Fruit fly (Drosophila melanogaster) whole organism, prepupa: ENCODE results near the gene Psn.

Experiments
- CG10631 ChIP-seq: fragments of 200-800 bp; sonication (Bioruptor generic); optimal IDR thresholded peaks from 2 replicates; lab custom pipeline; 2016; ENCODE audit warnings: missing biosample characterization, missing genetic modification characterization
- CG10669 ChIP-seq: fragments of 200-800 bp; sonication (Bioruptor generic); optimal IDR thresholded peaks from 3 replicates; lab custom pipeline; 2018; ENCODE audit warnings: missing biosample characterization, mild to moderate bottlenecking, missing genetic modification characterization, moderate library complexity
- CG11762 ChIP-seq: fragments of 200-800 bp; sonication (Bioruptor generic); optimal IDR thresholded peaks from 3 replicates; lab custom pipeline; 2016; ENCODE audit warnings: missing biosample characterization, missing genetic modification characterization; ENCODE audit not compliant: insufficient read depth
- CG11902 ChIP-seq: fragments of 200-800 bp; sonication (Bioruptor generic); optimal IDR thresholded peaks from 3 replicates; lab custom pipeline; 2016; ENCODE audit warnings: missing biosample characterization, missing genetic modification characterization
- CG15336 ChIP-seq: fragments of 200-800 bp; sonication (Bioruptor generic); IDR thresholded peaks from 2 replicates; pipeline ENCODE4 v1.3.6; 2022; ENCODE audit warnings: missing biosample characterization, missing genetic modification characterization
- CG1621 ChIP-seq: fragments of 200-800 bp; sonication (Bioruptor generic); optimal IDR thresholded peaks from 3 replicates; lab custom pipeline; 2018; ENCODE audit warnings: missing biosample characterization, mild to moderate bottlenecking, missing genetic modification characterization
- CG3032 ChIP-seq: fragments of 200-800 bp; optimal IDR thresholded peaks from 2 replicates; lab custom pipeline; 2019; ENCODE audit warnings: missing biosample characterization, mild to moderate bottlenecking, missing genetic modification characterization, moderate library complexity
- CG31627 ChIP-seq: fragments of 200-800 bp; sonication (Bioruptor generic); optimal IDR thresholded peaks from 3 replicates; lab custom pipeline; 2016; ENCODE audit warnings: missing biosample characterization, missing genetic modification characterization
- CG32006 ChIP-seq: fragments of 200-800 bp; sonication (Bioruptor generic); optimal IDR thresholded peaks from 3 replicates; lab custom pipeline; 2017; ENCODE audit warnings: missing biosample characterization, mild to moderate bottlenecking, missing genetic modification characterization
- CG34406 ChIP-seq: fragments of 200-800 bp; sonication (Bioruptor generic); optimal IDR thresholded peaks from 3 replicates; lab custom pipeline; 2016; ENCODE audit warnings: missing biosample characterization, missing genetic modification characterization
- CG3919 ChIP-seq: fragments of 200-800 bp; sonication (Bioruptor generic); optimal IDR thresholded peaks from 3 replicates; lab custom pipeline; 2016; ENCODE audit warnings: missing biosample characterization, missing genetic modification characterization
- CG4318 ChIP-seq: fragments of 200-800 bp; sonication (Bioruptor generic); optimal IDR thresholded peaks from 3 replicates; lab custom pipeline; 2017; ENCODE audit warnings: missing biosample characterization, mild to moderate bottlenecking, missing genetic modification characterization
- CG6163 ChIP-seq: fragments of 200-800 bp; sonication (Bioruptor generic); IDR thresholded peaks from 3 replicates; pipeline ENCODE4 v1.3.6; 2022; ENCODE audit warnings: missing biosample characterization, missing genetic modification characterization
- CG6792 ChIP-seq: fragments of 200-800 bp; sonication (Bioruptor generic); optimal IDR thresholded peaks from 3 replicates; lab custom pipeline; 2016; ENCODE audit warnings: missing biosample characterization, missing genetic modification characterization
- CG6854 ChIP-seq: fragments of 200-800 bp; sonication (Bioruptor generic); optimal IDR thresholded peaks from 2 replicates; lab custom pipeline; 2017; ENCODE audit warnings: missing biosample characterization, mild to moderate bottlenecking, missing genetic modification characterization
- CG7368 ChIP-seq: fragments of 200-800 bp; sonication (Bioruptor generic); optimal IDR thresholded peaks from 3 replicates; lab custom pipeline; 2016; ENCODE audit warnings: missing biosample characterization, missing genetic modification characterization
- CG8119 ChIP-seq: fragments of 200-800 bp; sonication (Bioruptor generic); IDR thresholded peaks from 3 replicates; pipeline ENCODE4 v1.3.6; 2022; ENCODE audit warnings: missing biosample characterization, missing genetic modification characterization
- CG8319 ChIP-seq: fragments of 200-800 bp; sonication (Bioruptor generic); optimal IDR thresholded peaks from 3 replicates; lab custom pipeline; 2016; ENCODE audit warnings: missing biosample characterization, missing genetic modification characterization
- CG8632 ChIP-seq: fragments of 200-800 bp; sonication (Bioruptor generic); optimal IDR thresholded peaks from 3 replicates; lab custom pipeline; 2016; ENCODE audit warnings: missing biosample characterization, missing genetic modification characterization
- CG9139 ChIP-seq: fragments of 200-800 bp; sonication (Bioruptor generic); optimal IDR thresholded peaks from 3 replicates; lab custom pipeline; 2017; ENCODE audit warnings: missing biosample characterization, mild to moderate bottlenecking, missing genetic modification characterization
- Eip78C ChIP-seq: fragments of 200-800 bp; sonication (Bioruptor generic); peaks from one replicate; lab custom pipeline; 2016; ENCODE audit warnings: missing biosample characterization, missing genetic modification characterization
- Eip93F ChIP-seq: fragments of 200-800 bp; sonication (Bioruptor generic); optimal IDR thresholded peaks from 2 replicates; lab custom pipeline; 2016; ENCODE audit warnings: missing biosample characterization, mild to moderate bottlenecking, missing genetic modification characterization
- Ets21C ChIP-seq: fragments of 200-800 bp; sonication (Bioruptor generic); optimal IDR thresholded peaks from 3 replicates; lab custom pipeline; 2016; ENCODE audit warnings: missing biosample characterization, missing genetic modification characterization
- Ets96B ChIP-seq: fragments of 200-800 bp; optimal IDR thresholded peaks from 2 replicates; lab custom pipeline; 2019; ENCODE audit warnings: missing biosample characterization, mild to moderate bottlenecking, missing genetic modification characterization, moderate library complexity
- Gug ChIP-seq: fragments of 200-800 bp; sonication (Bioruptor generic); IDR thresholded peaks from 2 replicates; pipeline ENCODE4 v1.3.6; 2022; ENCODE audit warnings: missing biosample characterization, missing genetic modification characterization
- Hr39 ChIP-seq: fragments of 200-800 bp; sonication (Bioruptor generic); optimal IDR thresholded peaks from 2 replicates; lab custom pipeline; 2016; ENCODE audit warnings: missing biosample characterization, missing genetic modification characterization
- Hr4 ChIP-seq: fragments of 200-800 bp; sonication (Bioruptor generic); optimal IDR thresholded peaks from 3 replicates; lab custom pipeline; 2016; ENCODE audit warnings: missing biosample characterization, missing genetic modification characterization
- Lpt ChIP-seq: fragments of 200-800 bp; sonication (Bioruptor generic); optimal IDR thresholded peaks from 3 replicates; lab custom pipeline; 2016; ENCODE audit warnings: missing biosample characterization, missing genetic modification characterization
- Met ChIP-seq: fragments of 200-800 bp; sonication (Bioruptor generic); optimal IDR thresholded peaks from 3 replicates; lab custom pipeline; 2016; ENCODE audit warnings: missing biosample characterization, missing genetic modification characterization
- OdsH ChIP-seq: fragments of 200-800 bp; sonication (Bioruptor generic); optimal IDR thresholded peaks from 3 replicates; lab custom pipeline; 2016; ENCODE audit warnings: missing biosample characterization, missing genetic modification characterization
- Sox15 ChIP-seq: fragments of 200-800 bp; sonication (Bioruptor generic); optimal IDR thresholded peaks from 3 replicates; lab custom pipeline; 2016; ENCODE audit warnings: missing biosample characterization, missing genetic modification characterization
- acj6 ChIP-seq: fragments of 200-800 bp; sonication (Bioruptor generic); optimal IDR thresholded peaks from 3 replicates; lab custom pipeline; 2016; ENCODE audit warnings: missing biosample characterization, missing genetic modification characterization
- cyc ChIP-seq: fragments of 200-800 bp; sonication (Bioruptor generic); optimal IDR thresholded peaks from 3 replicates; lab custom pipeline; 2016; ENCODE audit warnings: missing biosample characterization, missing genetic modification characterization
- dsx ChIP-seq: fragments of 200-800 bp; optimal IDR thresholded peaks from 3 replicates; lab custom pipeline; 2019; ENCODE audit warnings: missing biosample characterization, mild to moderate bottlenecking, missing genetic modification characterization, moderate library complexity; ENCODE audit not compliant: poor library complexity, severe bottlenecking
- esn ChIP-seq: fragments of 200-800 bp; sonication (Bioruptor generic); optimal IDR thresholded peaks from 2 replicates; lab custom pipeline; 2016; ENCODE audit warnings: missing biosample characterization, mild to moderate bottlenecking, missing genetic modification characterization, moderate library complexity
- fd59A ChIP-seq: fragments of 200-800 bp; sonication (Bioruptor generic); optimal IDR thresholded peaks from 2 replicates; lab custom pipeline; 2017; ENCODE audit warnings: missing biosample characterization, mild to moderate bottlenecking, missing genetic modification characterization, missing genetic modification reagents
- fd85E ChIP-seq: fragments of 200-800 bp; sonication (Bioruptor generic); optimal IDR thresholded peaks from 3 replicates; lab custom pipeline; 2016; ENCODE audit warnings: missing biosample characterization, missing genetic modification characterization
- net ChIP-seq: fragments of 200-800 bp; sonication (Bioruptor generic); optimal IDR thresholded peaks from 3 replicates; lab custom pipeline; 2016; ENCODE audit warnings: missing biosample characterization, missing genetic modification characterization
- pdm3 ChIP-seq: fragments of 200-800 bp; sonication (Bioruptor generic); optimal IDR thresholded peaks from 3 replicates; lab custom pipeline; 2016; ENCODE audit warnings: missing biosample characterization, missing genetic modification characterization
- salr ChIP-seq, 2 experiments: fragments of 200-800 bp; sonication (Bioruptor generic); optimal IDR thresholded peaks; 3 replicates each; lab custom pipeline; 2016 to 2018; ENCODE audit warnings: missing biosample characterization in 2 of 2, missing genetic modification characterization in 2 of 2, mild to moderate bottlenecking in 1 of 2
- vri ChIP-seq: fragments of 200-800 bp; sonication (Bioruptor generic); optimal IDR thresholded peaks from 3 replicates; lab custom pipeline; 2016; ENCODE audit warnings: missing biosample characterization, mild to moderate bottlenecking, missing genetic modification characterization

Gene Psn

dm6 chr3L:20452813-20453682, 20.8 kb downstream of the Psn start, which contains the start of gene CG5199 (continued):
- TF ChIP-seq Eip93F (GFP tag; lab: Kevin White, UChicago) (no peak), Met (GFP tag; lab: Kevin White, UChicago) (no peak), CG10669 (GFP tag; lab: Kevin White, UChicago) (peak; percentile 49), net (no peak), CG1621 (no peak), Hr39 (GFP tag; lab: Kevin White, UChicago) (peak; percentile 48), CG9139 (GFP tag; lab: Kevin White, UChicago) (no peak), salr (GFP tag; optimal IDR thresholded peaks at IDR 0.05; lab: Kevin White, UChicago) (peak in 1 of 2 experiments; percentile 30), CG8632 (peak; percentile 33), CG3032 (peak; percentile 79), CG4318 (GFP tag; lab: Kevin White, UChicago) (peak; percentile 49), dsx (no peak), Lpt (GFP tag; lab: Kevin White, UChicago) (peak; percentile 35), cyc (GFP tag; lab: Kevin White, UChicago) (peak; percentile 74), CG3919 (GFP tag; lab: Kevin White, UChicago) (peak; percentile 68), CG32006 (peak; percentile 63), Eip78C (GFP tag; lab: Kevin White, UChicago) (no peak), OdsH (GFP tag; lab: Kevin White, UChicago) (peak; percentile 53), Ets21C (GFP tag; lab: Kevin White, UChicago) (no peak), esn (GFP tag; lab: Kevin White, UChicago) (peak; percentile 50), CG6163 (peak; percentile 42; the same call in 1 of the 3 replicates), CG7368 (peak; percentile 5), CG6854 (GFP tag; lab: Kevin White, UChicago) (no peak)

- TF ChIP-seq CG11762 (GFP tag; lab: Kevin White, UChicago): no peak
- TF ChIP-seq CG8319 (GFP tag; lab: Kevin White, UChicago): no peak
- no peak for TF ChIP-seq CG6163
- TF ChIP-seq CG3919 (GFP tag; lab: Kevin White, UChicago): no peak
- TF ChIP-seq CG8119 (GFP tag; lab: Robert Waterston, UW): no peak
- no peak for TF ChIP-seq Hr4 (GFP tag; lab: Kevin White, UChicago)
- TF ChIP-seq CG8632: no peak
- TF ChIP-seq CG10631: no peak
- no peak for TF ChIP-seq Ets96B (tag; lab: Kevin White, UChicago)
- TF ChIP-seq fd59A (GFP tag; lab: Kevin White, UChicago): no peak
- TF ChIP-seq CG4318 (GFP tag; lab: Kevin White, UChicago): no peak
- no peak for TF ChIP-seq CG10669 (GFP tag; lab: Kevin White, UChicago)
- no peak for TF ChIP-seq CG31627 (GFP tag; lab: Kevin White, UChicago)
- no peak for TF ChIP-seq dsx
- no peak for TF ChIP-seq CG7368
- TF ChIP-seq Ets21C (GFP tag; lab: Kevin White, UChicago): no peak
- no peak for TF ChIP-seq CG15336 (GFP tag; lab: Robert Waterston, UW)
Measured at dm6 chr3L:20460383-20460782, 28.1 kb downstream of the Psn start, which contains the start of gene mag. TSS of gene mag (plus strand) at chr3L:20460683.

- TF ChIP-seq Lpt (GFP tag; lab: Kevin White, UChicago) (no peak), CG10631 (no peak), pdm3 (GFP tag; lab: Kevin White, UChicago) (no peak), dsx (no peak), Sox15 (GFP tag; lab: Kevin White, UChicago) (no peak)
Measured at dm6 chr3L:20462391-20462790, 30.1 kb downstream of the Psn start.

- TF ChIP-seq CG34406 (GFP tag; lab: Kevin White, UChicago): no peak
- TF ChIP-seq CG6792: no peak
- TF ChIP-seq CG32006: no peak
- no peak for TF ChIP-seq fd85E (GFP tag; lab: Kevin White, UChicago)
- TF ChIP-seq esn (GFP tag; lab: Kevin White, UChicago): no peak
- TF ChIP-seq CG4318 (GFP tag; lab: Kevin White, UChicago): no peak
- TF ChIP-seq Ets96B (tag; lab: Kevin White, UChicago): no peak
- no peak for TF ChIP-seq net
- TF ChIP-seq salr (GFP tag; optimal IDR thresholded peaks at IDR 0.05; lab: Kevin White, UChicago): no peak
- TF ChIP-seq CG15336 (GFP tag; lab: Robert Waterston, UW): no peak
- TF ChIP-seq acj6 (GFP tag; lab: Kevin White, UChicago): no peak
- TF ChIP-seq CG8632: no peak
- TF ChIP-seq CG8119 (GFP tag; lab: Robert Waterston, UW): no peak
- no peak for TF ChIP-seq Gug
- no peak for TF ChIP-seq CG8319 (GFP tag; lab: Kevin White, UChicago)
- TF ChIP-seq vri (GFP tag; lab: Kevin White, UChicago): no peak
- no peak for TF ChIP-seq CG11902 (GFP tag; lab: Kevin White, UChicago)
- no peak for TF ChIP-seq CG10631
Measured at dm6 chr3L:20464677-20465076, 32.4 kb downstream of the Psn start, which contains the start of gene atk. TSS of gene atk (minus strand) at chr3L:20464862.
